Fruit fly (Drosophila melanogaster): Measurements from ENCODE around the gene CG31229.
A peak's percentile ranks its signal among the peaks of the same experiment; 100 is the strongest.

CG31229 gene

DNA sequence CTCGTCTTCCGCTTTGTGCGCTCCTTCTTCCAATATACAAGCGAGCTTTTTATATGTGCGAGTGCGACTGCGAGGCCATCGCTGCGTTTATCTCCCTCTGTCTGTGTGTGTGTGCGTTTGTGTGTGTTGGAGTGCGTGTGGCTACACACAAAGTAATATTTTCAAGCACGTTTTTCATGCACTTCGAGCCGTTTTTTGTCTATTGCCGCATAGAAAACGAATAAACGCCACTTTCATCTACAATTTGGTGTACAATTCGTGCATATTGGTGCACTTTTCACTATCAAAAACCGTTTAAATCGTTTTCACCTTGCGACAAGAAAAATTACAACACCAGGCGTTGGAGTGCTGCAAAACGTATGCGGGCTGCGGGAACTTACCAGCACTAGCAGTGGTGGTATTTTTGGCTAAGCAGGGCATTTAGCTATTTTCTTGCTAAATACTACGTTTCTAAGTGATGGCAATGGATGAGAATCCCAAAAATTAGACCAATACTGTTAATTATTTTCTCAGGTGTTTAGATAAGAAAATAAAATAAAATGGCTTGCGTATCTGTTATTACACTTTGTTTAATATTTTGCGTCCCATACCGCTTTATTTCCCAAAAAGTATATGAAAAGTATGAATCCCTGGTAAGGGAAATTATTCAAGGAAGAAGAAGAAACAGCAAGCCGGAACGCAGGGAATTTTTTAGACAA lies 8.6 kb upstream of the CG31229 start, which contains the start of the genes CG31224 and CstF64 (continued):
- TF ChIP-seq danr (GFP tag; IDR thresholded peaks at IDR 0.05) (no peak; the same call in 1 of the 2 replicates), BtbVII (GFP tag; optimal IDR thresholded peaks at IDR 0.05) (no peak), bsh (GFP tag; optimal IDR thresholded peaks at IDR 0.05) (peak in 1 of 2 experiments; percentile 82), chinmo (GFP tag; IDR thresholded peaks at IDR 0.05; ENCODE audit: partially characterized antibody) (peak; percentile 59; the same call in 2 of the 4 replicates), scrt (GFP tag; optimal IDR thresholded peaks at IDR 0.05) (peak; percentile 43), zf30C (GFP tag; optimal IDR thresholded peaks at IDR 0.05) (no peak), CG4360 (GFP tag; IDR thresholded peaks at IDR 0.05) (no peak), CG6765 (GFP tag; optimal IDR thresholded peaks at IDR 0.05) (peak; percentile 61), wdn (GFP tag; IDR thresholded peaks at IDR 0.05) (peak; percentile 72), Dbx (GFP tag; IDR thresholded peaks at IDR 0.05) (peak; percentile 85), jigr1 (GFP tag; IDR thresholded peaks at IDR 0.05) (0 out of 3 replicates have a peak, but pooled peaks have one; percentile 8), CG8388 (GFP tag; optimal IDR thresholded peaks at IDR 0.05) (peak; percentile 75), pho (GFP tag; optimal IDR thresholded peaks at IDR 0.05) (peak; percentile 90), Pdp1 (GFP tag; optimal IDR thresholded peaks at IDR 0.05) (peak; percentile 86 to 94), gcm2 (GFP tag; optimal IDR thresholded peaks at IDR 0.05) (peak; percentile 63), Hey (tag; optimal IDR thresholded peaks at IDR 0.05) (no peak), disco-r (GFP tag; optimal IDR thresholded peaks at IDR 0.05) (peak; percentile 81), CG7271 (tag; optimal IDR thresholded peaks at IDR 0.05) (peak; percentile 3), ttk (GFP tag; IDR thresholded peaks at IDR 0.05) (peak; percentile 82), Hr51 (GFP tag; optimal IDR thresholded peaks at IDR 0.05) (peak in 1 of 2 experiments; percentile 89), gem (tag; optimal IDR thresholded peaks at IDR 0.05) (peak; percentile 88), CG3407 (GFP tag; optimal IDR thresholded peaks at IDR 0.05) (no peak), H15 (GFP tag; IDR thresholded peaks at IDR 0.05) (peak; percentile 81), CG1603 (tag; optimal IDR thresholded peaks at IDR 0.05) (no peak), Poxn (GFP tag; IDR thresholded peaks at IDR 0.05) (no peak), chm (GFP tag; IDR thresholded peaks at IDR 0.05) (peak; percentile 80), vnd (GFP tag; IDR thresholded peaks at IDR 0.05; ENCODE audit: partially characterized antibody) (no peak), ind (GFP tag; optimal IDR thresholded peaks at IDR 0.05) (peak; percentile 88), dmrt99B (tag; optimal IDR thresholded peaks at IDR 0.05) (no peak), CG7786 (GFP tag; optimal IDR thresholded peaks at IDR 0.05) (peak; percentile 88), Myb (GFP tag; optimal IDR thresholded peaks at IDR 0.05) (peak; percentile 73), bigmax (GFP tag; optimal IDR thresholded peaks at IDR 0.05) (no peak), gfzf (GFP tag; optimal IDR thresholded peaks at IDR 0.05) (peak; percentile 55), CG12299 (tag; optimal IDR thresholded peaks at IDR 0.05) (peak; percentile 54), CG11695 (GFP tag; IDR thresholded peaks at IDR 0.05) (peak; percentile 65), CG2889 (GFP tag; IDR thresholded peaks at IDR 0.05) (peak; percentile 33; the same call in 1 of the 3 replicates), emc (GFP tag; optimal IDR thresholded peaks at IDR 0.05) (peak; percentile 36), Mrtf (GFP tag; IDR thresholded peaks at IDR 0.05) (peak; percentile 63; the same call in 2 of the 3 replicates), gcm (GFP tag; optimal IDR thresholded peaks at IDR 0.05) (peak; percentile 82), salm (tag; optimal IDR thresholded peaks at IDR 0.05) (peak; percentile 36), CoRest (tag; optimal IDR thresholded peaks at IDR 0.05) (peak; percentile 87), CG12659 (GFP tag; optimal IDR thresholded peaks at IDR 0.05) (peak; percentile 90), CG16815 (GFP tag; optimal IDR thresholded peaks at IDR 0.05) (peak; percentile 79), Ssrp (tag; optimal IDR thresholded peaks at IDR 0.05) (peak; percentile 80), pros (GFP tag; optimal IDR thresholded peaks at IDR 0.05) (no peak), HLHmδ (GFP tag; optimal IDR thresholded peaks at IDR 0.05) (no peak), dimm (GFP tag; IDR thresholded peaks at IDR 0.05) (peak; percentile 46; the same call in 1 of the 2 replicates), CG9437 (GFP tag; optimal IDR thresholded peaks at IDR 0.05) (peak; percentile 71)

Measured in whole organism, embryonic.